Fruit fly (Drosophila melanogaster): ENCODE data around the gene CG5096.

Gene CG5096

dm6 chr2L:10418981-10419380, 36.9 kb downstream of the CG5096 start, which contains the start of gene RfC3:
TSS of gene RfC3 (plus strand) at chr2L:10419190.
- TF ChIP-seq gl (tag; optimal IDR thresholded peaks at IDR 0.05) (no peak), EcR (GFP tag; optimal IDR thresholded peaks at IDR 0.05) (no peak), CG8301 (tag; optimal IDR thresholded peaks at IDR 0.05) (no peak), Snoo (tag; optimal IDR thresholded peaks at IDR 0.05) (no peak), D1 (tag; optimal IDR thresholded peaks at IDR 0.05) (no peak), CG14655 (GFP tag; optimal IDR thresholded peaks at IDR 0.05) (no peak), CG32121 (GFP tag; IDR thresholded peaks at IDR 0.05) (no peak), CG12605 (GFP tag; IDR thresholded peaks at IDR 0.05) (no peak), CG4496 (GFP tag; IDR thresholded peaks at IDR 0.05) (no peak), CG8159 (tag; optimal IDR thresholded peaks at IDR 0.05) (no peak), CG13204 (GFP tag; optimal IDR thresholded peaks at IDR 0.05) (no peak), CG15710 (tag; optimal IDR thresholded peaks at IDR 0.05) (no peak), CG17806 (tag; optimal IDR thresholded peaks at IDR 0.05) (no peak), CG10348 (GFP tag; IDR thresholded peaks at IDR 0.05) (no peak), CG9948 (tag; optimal IDR thresholded peaks at IDR 0.05) (no peak), fd96Ca (GFP tag; IDR thresholded peaks at IDR 0.05) (no peak)

- no peak for TF ChIP-seq CG8301 (tag; optimal IDR thresholded peaks at IDR 0.05)
- peak; percentile 16 for TF ChIP-seq CG15710 (tag; optimal IDR thresholded peaks at IDR 0.05)
Observed at dm6 chr2L:10422643-10423606, 40.9 kb downstream of the CG5096 start, which contains the start of the genes pie and Wdfy2. TSS of gene pie (minus strand) at chr2L:10422780. TSS of gene Wdfy2 (plus strand) at chr2L:10423291.

- TF ChIP-seq EcR (GFP tag; optimal IDR thresholded peaks at IDR 0.05), result no peak
- TF ChIP-seq CG34367 (tag; optimal IDR thresholded peaks at IDR 0.05), result no peak
- no peak for TF ChIP-seq CG17806 (tag; optimal IDR thresholded peaks at IDR 0.05)
- TF ChIP-seq Pif1B (GFP tag; optimal IDR thresholded peaks at IDR 0.05), result no peak
- no peak for TF ChIP-seq CG4496 (GFP tag; IDR thresholded peaks at IDR 0.05)
- no peak for TF ChIP-seq CG12605 (GFP tag; IDR thresholded peaks at IDR 0.05)
- no peak for TF ChIP-seq CG8301 (tag; optimal IDR thresholded peaks at IDR 0.05)
- no peak for TF ChIP-seq CG32121 (GFP tag; IDR thresholded peaks at IDR 0.05)
Observed at dm6 chr2L:10425599-10425998, 43.5 kb downstream of the CG5096 start.

dm6 chr2L:10426534-10427048, 44.5 kb downstream of the CG5096 start, which contains the start of the genes SmB and KdelR:
TSS of gene SmB (minus strand) at chr2L:10426627.
TSS of gene KdelR (plus strand) at chr2L:10426887.
- no peak for TF ChIP-seq CG4496 (GFP tag; IDR thresholded peaks at IDR 0.05)
- no peak for TF ChIP-seq CG9948 (tag; optimal IDR thresholded peaks at IDR 0.05)
- no peak for TF ChIP-seq rn (GFP tag; IDR thresholded peaks at IDR 0.05)
- TF ChIP-seq Pif1A (GFP tag; optimal IDR thresholded peaks at IDR 0.05), result no peak
- no peak for TF ChIP-seq D1 (tag; optimal IDR thresholded peaks at IDR 0.05)
- TF ChIP-seq CG14655 (GFP tag; optimal IDR thresholded peaks at IDR 0.05), result no peak
- no peak for TF ChIP-seq Ets98B (GFP tag; IDR thresholded peaks at IDR 0.05)
- TF ChIP-seq EcR (GFP tag; optimal IDR thresholded peaks at IDR 0.05), result no peak
- TF ChIP-seq CG8159 (tag; optimal IDR thresholded peaks at IDR 0.05), result no peak
- TF ChIP-seq CG13204 (GFP tag; optimal IDR thresholded peaks at IDR 0.05), result no peak
- TF ChIP-seq Snoo (tag; optimal IDR thresholded peaks at IDR 0.05), result no peak
- TF ChIP-seq CG34367 (tag; optimal IDR thresholded peaks at IDR 0.05), result no peak
- TF ChIP-seq CG8301 (tag; optimal IDR thresholded peaks at IDR 0.05), result no peak
- TF ChIP-seq CG32121 (GFP tag; IDR thresholded peaks at IDR 0.05), result no peak
- TF ChIP-seq Pif1B (GFP tag; optimal IDR thresholded peaks at IDR 0.05), result no peak
- TF ChIP-seq CG12605 (GFP tag; IDR thresholded peaks at IDR 0.05), result no peak
- TF ChIP-seq CG15710 (tag; optimal IDR thresholded peaks at IDR 0.05), result no peak

dm6 chr2L:10428528-10428927, 46.5 kb downstream of the CG5096 start, which contains the start of gene CG5188:
TSS of gene CG5188 (plus strand) at chr2L:10428829.
- peak; percentile 58 for TF ChIP-seq CG12605 (GFP tag; IDR thresholded peaks at IDR 0.05)
- TF ChIP-seq Snoo (tag; optimal IDR thresholded peaks at IDR 0.05), result peak; percentile 34
- TF ChIP-seq CG15710 (tag; optimal IDR thresholded peaks at IDR 0.05), result peak; percentile 34
- peak; percentile 48 for TF ChIP-seq CG8159 (tag; optimal IDR thresholded peaks at IDR 0.05)
- TF ChIP-seq CG14655 (GFP tag; optimal IDR thresholded peaks at IDR 0.05), result no peak
- TF ChIP-seq CG8301 (tag; optimal IDR thresholded peaks at IDR 0.05), result peak; percentile 50
- peak; percentile 38 for TF ChIP-seq CG17806 (tag; optimal IDR thresholded peaks at IDR 0.05)
- peak; percentile 62; the same call in 1 of the 2 replicates for TF ChIP-seq Ets98B (GFP tag; IDR thresholded peaks at IDR 0.05)
- TF ChIP-seq CG32121 (GFP tag; IDR thresholded peaks at IDR 0.05), result peak; percentile 48
- TF ChIP-seq CG34367 (tag; optimal IDR thresholded peaks at IDR 0.05), result no peak
- TF ChIP-seq D1 (tag; optimal IDR thresholded peaks at IDR 0.05), result no peak
- TF ChIP-seq CG10348 (GFP tag; IDR thresholded peaks at IDR 0.05), result no peak
- TF ChIP-seq CG4496 (GFP tag; IDR thresholded peaks at IDR 0.05), result peak; percentile 25; the same call in 1 of the 3 replicates
- TF ChIP-seq fd96Ca (GFP tag; IDR thresholded peaks at IDR 0.05), result no peak
- no peak for TF ChIP-seq Pif1A (GFP tag; optimal IDR thresholded peaks at IDR 0.05)
- no peak for TF ChIP-seq Pif1B (GFP tag; optimal IDR thresholded peaks at IDR 0.05)
- peak; percentile 9 for TF ChIP-seq CG9948 (tag; optimal IDR thresholded peaks at IDR 0.05)
- TF ChIP-seq EcR (GFP tag; optimal IDR thresholded peaks at IDR 0.05), result no peak
- no peak for TF ChIP-seq rn (GFP tag; IDR thresholded peaks at IDR 0.05)
- no peak for TF ChIP-seq CG13204 (GFP tag; optimal IDR thresholded peaks at IDR 0.05)
- TF ChIP-seq gl (tag; optimal IDR thresholded peaks at IDR 0.05), result no peak
